Worm (Caenorhabditis elegans) whole organism, late embryonic: ENCODE measurements around the gene W08E12.6.

ENCODE experiments used
- C08G9.2 ChIP-seq: sonication (generic microtip); optimal IDR thresholded peaks from 2 replicates; lab custom pipeline; 2016; ENCODE audit warnings: mild to moderate bottlenecking, missing genetic modification characterization, moderate library complexity, missing compliant biosample characterization
- ceh-19 ChIP-seq: fragments of 200-800 bp; sonication (Bioruptor generic); optimal IDR thresholded peaks from 2 replicates; lab custom pipeline; 2018; ENCODE audit warnings: mild to moderate bottlenecking, missing genetic modification characterization, missing compliant biosample characterization
- dmd-4 ChIP-seq: sonication (generic microtip); optimal IDR thresholded peaks from 2 replicates; lab custom pipeline; 2016; ENCODE audit warnings: borderline replicate concordance, missing genetic modification characterization, missing compliant biosample characterization
- fkh-10 ChIP-seq: fragments of 150-350 bp; optimal IDR thresholded peaks from 2 replicates; lab custom pipeline; 2014; ENCODE audit warnings: missing biosample characterization, missing genetic modification reagents, missing genetic modification characterization
- hlh-6 ChIP-seq: sonication (generic microtip); optimal IDR thresholded peaks from 2 replicates; lab custom pipeline; 2016; ENCODE audit warnings: missing genotype, missing genetic modification characterization, missing compliant biosample characterization
- hlh-8 ChIP-seq: sonication (generic microtip); optimal IDR thresholded peaks from 2 replicates; lab custom pipeline; 2016; ENCODE audit warnings: missing genotype, missing genetic modification characterization, missing compliant biosample characterization
- nhr-11 ChIP-seq: fragments of 150-350 bp; optimal IDR thresholded peaks from 2 replicates; lab custom pipeline; 2014; ENCODE audit warnings: missing biosample characterization, missing genetic modification characterization
- pha-4 ChIP-seq: fragments of 150-350 bp; optimal IDR thresholded peaks from 2 replicates; lab custom pipeline; 2018; ENCODE audit warnings: missing biosample characterization, missing genetic modification reagents, missing genetic modification characterization
- pqm-1 ChIP-seq: sonication (generic microtip); optimal IDR thresholded peaks from 2 replicates; lab custom pipeline; 2016; ENCODE audit warnings: missing genetic modification characterization, missing compliant biosample characterization
- syd-9 ChIP-seq: sonication (generic microtip); optimal IDR thresholded peaks from 2 replicates; lab custom pipeline; 2016; ENCODE audit warnings: mild to moderate bottlenecking, missing genetic modification characterization, moderate library complexity, missing compliant biosample characterization

DNA sequence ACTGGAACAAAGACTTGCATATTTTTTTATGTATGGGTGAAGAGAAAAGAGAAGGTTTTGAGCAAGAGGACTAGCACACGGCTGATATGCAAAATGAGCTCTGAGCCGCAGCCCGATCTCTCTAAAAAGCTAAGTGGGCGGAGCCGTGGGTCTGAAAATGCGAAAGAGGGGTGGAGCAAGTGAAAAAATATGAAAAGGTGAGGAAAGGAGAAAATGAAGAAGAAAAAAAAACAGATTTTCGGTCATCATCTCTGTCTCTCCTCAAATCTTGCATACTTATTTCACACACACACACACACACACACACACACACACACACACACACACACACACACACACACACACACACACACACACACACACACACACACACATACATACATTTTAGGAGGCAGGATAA is 44.0 kb upstream of the W08E12.6 start, which contains the start of gene dmd-9:
- TF ChIP-seq pqm-1, result no peak
- no peak for TF ChIP-seq hlh-8 (tag; lab: Kevin White, UChicago)
- TF ChIP-seq hlh-6 (tag; lab: Kevin White, UChicago), result no peak
- TF ChIP-seq fkh-10, result no peak
- no peak for TF ChIP-seq C08G9.2 (tag; lab: Kevin White, UChicago)
- TF ChIP-seq syd-9 (tag; lab: Kevin White, UChicago), result no peak
- TF ChIP-seq nhr-11 (tag; lab: Kevin White, UChicago), result no peak
- no peak for TF ChIP-seq dmd-4
- TF ChIP-seq ceh-19 (GFP tag; lab: Kevin White, UChicago), result no peak
- no peak for TF ChIP-seq pha-4
